Fruit fly (Drosophila melanogaster) whole organism, embryonic: ENCODE measurements around the gene CG6689.

Experiments used
- Asciz ChIP-seq: fragments of 200-800 bp; sonication (Bioruptor generic); optimal IDR thresholded peaks from 2 replicates; lab custom pipeline; 2017; ENCODE audit warnings: missing biosample characterization, mild to moderate bottlenecking, missing genetic modification characterization, missing genetic modification reagents
- CG11723 ChIP-seq: fragments of 200-800 bp; sonication (Bioruptor generic); optimal IDR thresholded peaks from 2 replicates; lab custom pipeline; 2017; ENCODE audit warnings: missing biosample characterization, mild to moderate bottlenecking, missing genetic modification characterization
- CG16813 ChIP-seq: fragments of 200-800 bp; sonication (Bioruptor generic); IDR thresholded peaks from 3 replicates; pipeline ENCODE4 v1.3.6; 2022; ENCODE audit warnings: missing biosample characterization, missing genetic modification characterization; ENCODE audit not compliant: partially characterized antibody
- CG17359 ChIP-seq: fragments of 200-800 bp; sonication (Bioruptor generic); optimal IDR thresholded peaks from 3 replicates; lab custom pipeline; 2018; ENCODE audit warnings: missing biosample characterization, mild to moderate bottlenecking, missing genetic modification characterization, moderate library complexity
- CG2678 ChIP-seq: fragments of 200-800 bp; sonication (Bioruptor generic); optimal IDR thresholded peaks from 3 replicates; lab custom pipeline; 2019; ENCODE audit warnings: missing biosample characterization, mild to moderate bottlenecking, missing genetic modification characterization, moderate library complexity
- CG30403 ChIP-seq: fragments of 200-800 bp; sonication (Bioruptor generic); optimal IDR thresholded peaks from 3 replicates; lab custom pipeline; 2016; ENCODE audit warnings: missing biosample characterization, missing genetic modification characterization
- CG33213 ChIP-seq: fragments of 200-800 bp; sonication (Bioruptor generic); optimal IDR thresholded peaks from 3 replicates; lab custom pipeline; 2016; ENCODE audit warnings: missing biosample characterization, missing genetic modification characterization
- CG7786 ChIP-seq: fragments of 200-800 bp; sonication (Bioruptor generic); optimal IDR thresholded peaks from 2 replicates; lab custom pipeline; 2016; ENCODE audit warnings: missing biosample characterization, missing genetic modification characterization
- CG7963 ChIP-seq: fragments of 200-800 bp; sonication (Bioruptor generic); IDR thresholded peaks from 3 replicates; pipeline ENCODE4 v1.3.6; 2022; ENCODE audit warnings: missing biosample characterization, missing genetic modification characterization; ENCODE audit not compliant: partially characterized antibody
- CG8290 ChIP-seq, 3 experiments: fragments of 200-800 bp; sonication (Bioruptor generic); optimal IDR thresholded peaks; 2 replicates each; lab custom pipeline; 2016 to 2019; ENCODE audit warnings: missing biosample characterization in 3 of 3, missing genetic modification characterization in 3 of 3, mild to moderate bottlenecking in 2 of 3, moderate library complexity in 1 of 3
- CG8388 ChIP-seq: fragments of 200-800 bp; sonication (Bioruptor generic); optimal IDR thresholded peaks from 2 replicates; lab custom pipeline; 2019; ENCODE audit warnings: missing biosample characterization, mild to moderate bottlenecking, missing genetic modification characterization, moderate library complexity
- CG9437 ChIP-seq: fragments of 200-800 bp; sonication (Bioruptor generic); optimal IDR thresholded peaks from 2 replicates; lab custom pipeline; 2018; ENCODE audit warnings: missing biosample characterization, mild to moderate bottlenecking, missing genetic modification characterization
- CG9797 ChIP-seq: fragments of 200-800 bp; sonication (Bioruptor generic); optimal IDR thresholded peaks from 3 replicates; lab custom pipeline; 2018; ENCODE audit warnings: missing biosample characterization, mild to moderate bottlenecking, missing genetic modification characterization
- CG9817 ChIP-seq: fragments of 200-800 bp; sonication (Bioruptor generic); optimal IDR thresholded peaks from 2 replicates; lab custom pipeline; 2018; ENCODE audit warnings: missing biosample characterization, mild to moderate bottlenecking, missing genetic modification characterization, moderate library complexity
- Doc2 ChIP-seq: fragments of 200-800 bp; sonication (Bioruptor generic); IDR thresholded peaks from 2 replicates; pipeline ENCODE4 v1.3.6; 2022; ENCODE audit warnings: missing biosample characterization, missing genetic modification characterization
- E2f2 ChIP-seq: fragments of 200-800 bp; sonication (Bioruptor generic); IDR thresholded peaks from 2 replicates; pipeline ENCODE4 v1.3.6; 2022; ENCODE audit warnings: missing biosample characterization, missing genetic modification characterization
- Ets97D ChIP-seq: fragments of 200-800 bp; sonication (Bioruptor generic); optimal IDR thresholded peaks from 3 replicates; lab custom pipeline; 2016; ENCODE audit warnings: missing biosample characterization, missing genetic modification characterization
- Meics ChIP-seq: fragments of 200-800 bp; sonication (Bioruptor generic); optimal IDR thresholded peaks from 2 replicates; lab custom pipeline; 2017; ENCODE audit warnings: missing biosample characterization, mild to moderate bottlenecking, missing genetic modification characterization
- ci ChIP-seq: fragments of 200-800 bp; sonication (Bioruptor generic); IDR thresholded peaks from 3 replicates; pipeline ENCODE4 v1.3.6; 2022; ENCODE audit warnings: missing biosample characterization, missing genetic modification characterization
- da ChIP-seq: fragments of 200-800 bp; sonication (Bioruptor generic); optimal IDR thresholded peaks from 2 replicates; lab custom pipeline; 2016; ENCODE audit warnings: missing biosample characterization, missing genetic modification characterization
- disco-r ChIP-seq: fragments of 200-800 bp; sonication (Bioruptor generic); optimal IDR thresholded peaks from 2 replicates; lab custom pipeline; 2016; ENCODE audit warnings: missing biosample characterization, missing genetic modification characterization
- dysf ChIP-seq: fragments of 200-800 bp; sonication (Bioruptor generic); IDR thresholded peaks from 3 replicates; pipeline ENCODE4 v1.3.6; 2022; ENCODE audit warnings: missing biosample characterization, missing genetic modification characterization
- en ChIP-seq: fragments of 200-800 bp; sonication (Bioruptor generic); optimal IDR thresholded peaks from 2 replicates; lab custom pipeline; 2016; ENCODE audit warnings: missing biosample characterization, missing genetic modification characterization
- esg ChIP-seq: fragments of 200-800 bp; sonication (Bioruptor generic); conservative IDR thresholded peaks from 2 replicates; pipeline ENCODE4 v1.3.6; 2022; ENCODE audit warnings: missing biosample characterization, missing genetic modification characterization
- gcm ChIP-seq: fragments of 200-800 bp; sonication (Bioruptor generic); optimal IDR thresholded peaks from 2 replicates; lab custom pipeline; 2019; ENCODE audit warnings: missing biosample characterization, mild to moderate bottlenecking, missing genetic modification characterization, moderate library complexity
- gcm2 ChIP-seq: fragments of 200-800 bp; sonication (Bioruptor generic); optimal IDR thresholded peaks from 2 replicates; lab custom pipeline; 2016; ENCODE audit warnings: missing biosample characterization, missing genetic modification characterization
- insv ChIP-seq, 2 experiments: fragments of 200-800 bp; sonication (Bioruptor generic); optimal IDR thresholded peaks; 3 replicates each; lab custom pipeline; 2016 to 2018; ENCODE audit warnings: missing biosample characterization in 2 of 2, missing genetic modification characterization in 2 of 2
- ken ChIP-seq: fragments of 200-800 bp; sonication (Bioruptor generic); IDR thresholded peaks from 3 replicates; pipeline ENCODE4 v1.3.6; 2022; ENCODE audit warnings: missing biosample characterization, missing genetic modification characterization
- kni ChIP-seq: fragments of 200-800 bp; sonication (Bioruptor generic); optimal IDR thresholded peaks from 3 replicates; lab custom pipeline; 2017; ENCODE audit warnings: mild to moderate bottlenecking, missing biosample characterization, missing genetic modification reagents, missing genetic modification characterization
- lab ChIP-seq: fragments of 200-800 bp; sonication (Bioruptor generic); optimal IDR thresholded peaks from 3 replicates; lab custom pipeline; 2017; ENCODE audit warnings: missing biosample characterization, missing genetic modification characterization, mild to moderate bottlenecking, moderate library complexity, missing genetic modification reagents
- mam ChIP-seq: fragments of 200-800 bp; sonication (Bioruptor generic); optimal IDR thresholded peaks from 3 replicates; lab custom pipeline; 2016; ENCODE audit warnings: missing biosample characterization, missing genetic modification characterization
- run ChIP-seq: fragments of 200-800 bp; sonication (Bioruptor generic); optimal IDR thresholded peaks from 3 replicates; lab custom pipeline; 2018; ENCODE audit warnings: missing biosample characterization, mild to moderate bottlenecking, missing genetic modification characterization
- slou ChIP-seq: fragments of 200-800 bp; sonication (Bioruptor generic); optimal IDR thresholded peaks from 3 replicates; lab custom pipeline; 2016; ENCODE audit warnings: missing biosample characterization, missing genetic modification characterization
- sob ChIP-seq: fragments of 200-800 bp; sonication (Bioruptor generic); IDR thresholded peaks from 2 replicates; pipeline ENCODE4 v1.3.6; 2022; ENCODE audit warnings: missing biosample characterization, missing genetic modification characterization
- tio ChIP-seq: fragments of 200-800 bp; sonication (Bioruptor generic); optimal IDR thresholded peaks from 2 replicates; lab custom pipeline; 2017; ENCODE audit warnings: missing biosample characterization, missing genetic modification characterization, inconsistent platforms
- vnd ChIP-seq: fragments of 200-800 bp; sonication (Bioruptor generic); IDR thresholded peaks from 3 replicates; pipeline ENCODE4 v1.3.6; 2022; ENCODE audit warnings: missing biosample characterization, missing genetic modification characterization; ENCODE audit not compliant: partially characterized antibody
- zen2 ChIP-seq: fragments of 200-800 bp; sonication (Bioruptor generic); IDR thresholded peaks from 3 replicates; pipeline ENCODE4 v1.3.6; 2022; ENCODE audit warnings: missing biosample characterization, missing genetic modification characterization; ENCODE audit not compliant: partially characterized antibody

Gene CG6689

dm6 chr3R:11243057-11243740 lies 23.3 kb upstream of the CG6689 start (continued):
- TF ChIP-seq lab (GFP tag; lab: Kevin White, UChicago) (peak; percentile 77), CG2678 (tag; lab: Kevin White, UChicago) (peak; percentile 73), CG9817 (no peak), gcm (GFP tag; lab: Kevin White, UChicago) (no peak), CG30403 (peak; percentile 41), ken (GFP tag; lab: Robert Waterston, UW) (no peak), slou (GFP tag; lab: Kevin White, UChicago) (no peak), E2f2 (GFP tag; lab: Robert Waterston, UW) (no peak), CG17359 (tag; lab: Kevin White, UChicago) (peak; percentile 57), CG9797 (GFP tag; lab: Kevin White, UChicago) (no peak), tio (GFP tag; lab: Kevin White, UChicago) (no peak), zen2 (no peak), CG7963 (GFP tag; lab: Robert Waterston, UW) (no peak), mam (GFP tag; lab: Kevin White, UChicago) (peak; percentile 45), gcm2 (GFP tag; lab: Kevin White, UChicago) (no peak), insv (GFP tag; optimal IDR thresholded peaks at IDR 0.05; lab: Kevin White, UChicago) (no peak), CG16813 (no peak), CG33213 (GFP tag; lab: Kevin White, UChicago) (no peak), CG11723 (GFP tag; lab: Kevin White, UChicago) (no peak), disco-r (GFP tag; lab: Kevin White, UChicago) (no peak), en (GFP tag; lab: Kevin White, UChicago) (no peak), CG9437 (GFP tag; lab: Kevin White, UChicago) (no peak), Meics (GFP tag; lab: Kevin White, UChicago) (peak; percentile 64), CG7786 (GFP tag; lab: Kevin White, UChicago) (no peak), Ets97D (peak; percentile 1), CG8388 (GFP tag; lab: Kevin White, UChicago) (peak; percentile 5), CG8290 (GFP tag; optimal IDR thresholded peaks at IDR 0.05; lab: Kevin White, UChicago) (peak; percentile 11), CG8290 (tag; optimal IDR thresholded peaks at IDR 0.05; lab: Kevin White, UChicago) (peak in 1 of 2 experiments; percentile 13), sob (peak; percentile 55; the same call in 1 of the 2 replicates), dysf (GFP tag; lab: Robert Waterston, UW) (peak; percentile 57; the same call in 2 of the 3 replicates), run (tag; lab: Kevin White, UChicago) (no peak)

- no peak for TF ChIP-seq Doc2 (GFP tag; lab: Robert Waterston, UW)
- TF ChIP-seq vnd (GFP tag; lab: Robert Waterston, UW) = no peak
- no peak for TF ChIP-seq kni (GFP tag; lab: Kevin White, UChicago)
- no peak for TF ChIP-seq Asciz
- no peak for TF ChIP-seq ci (GFP tag; lab: Robert Waterston, UW)
- no peak for TF ChIP-seq esg (GFP tag; lab: Robert Waterston, UW)
- no peak for TF ChIP-seq da
Observed at dm6 chr3R:11240891-11241290, 21.0 kb upstream of the CG6689 start, which contains the start of the genes scpr-B and scpr-A. Gene scpr-B, minus strand, starts transcription at chr3R:11240991. Gene scpr-A, plus strand, starts transcription at chr3R:11241183.
